Fruit fly (Drosophila melanogaster) whole organism, wandering third instar larva: ENCODE results near the gene CG15577.
"Not testable (repeated sequence)": the region's sequence is repeated elsewhere in the genome, so short reads cannot be mapped to it uniquely, and the experiment has no call there.

ENCODE experiments used
- Abd-B ChIP-seq: fragments of >200 bp; optimal IDR thresholded peaks from 2 replicates; lab custom pipeline; 2017; ENCODE audit warnings: missing biosample characterization, missing genetic modification characterization
- CG32264 ChIP-seq: fragments of 200-800 bp; sonication (Bioruptor generic); optimal IDR thresholded peaks from 2 replicates; lab custom pipeline; 2016; ENCODE audit warnings: missing biosample characterization, missing genetic modification characterization
- CG9705 ChIP-seq: fragments of 200-800 bp; sonication (Bioruptor generic); optimal IDR thresholded peaks from 2 replicates; lab custom pipeline; 2018; ENCODE audit warnings: missing biosample characterization, mild to moderate bottlenecking, missing genetic modification characterization
- CrebA ChIP-seq: fragments of 200-800 bp; sonication (Bioruptor generic); optimal IDR thresholded peaks from 2 replicates; lab custom pipeline; 2016; ENCODE audit warnings: missing biosample characterization, mild to moderate bottlenecking, missing genetic modification characterization, borderline replicate concordance
- Dfd ChIP-seq: fragments of >200 bp; optimal IDR thresholded peaks from 2 replicates; lab custom pipeline; 2017; ENCODE audit warnings: missing biosample characterization, missing genetic modification characterization
- Dif ChIP-seq: fragments of 200-275, 200-300 bp; sonication (Bioruptor generic); optimal IDR thresholded peaks from 2 replicates; lab custom pipeline; 2018; ENCODE audit warnings: missing biosample characterization, missing genetic modification characterization; ENCODE audit not compliant: partially characterized antibody
- HLH106 ChIP-seq: fragments of 200-800 bp; optimal IDR thresholded peaks from 3 replicates; lab custom pipeline; 2019; ENCODE audit warnings: missing biosample characterization, mild to moderate bottlenecking, missing genetic modification characterization, moderate library complexity
- Hr78 ChIP-seq: fragments of >200 bp; optimal IDR thresholded peaks from 2 replicates; lab custom pipeline; 2017; ENCODE audit warnings: missing biosample characterization, missing genetic modification characterization
- Hr83 ChIP-seq: fragments of 200-300 bp; sonication (Bioruptor generic); optimal IDR thresholded peaks from 2 replicates; lab custom pipeline; 2016; ENCODE audit warnings: missing biosample characterization, mild to moderate bottlenecking, missing genetic modification characterization, moderate library complexity; ENCODE audit not compliant: poor library complexity, severe bottlenecking
- Jra ChIP-seq: sonication (Bioruptor generic); optimal IDR thresholded peaks from 2 replicates; lab custom pipeline; 2016; ENCODE audit warnings: missing biosample characterization, missing genetic modification characterization
- Mio ChIP-seq: sonication (Bioruptor generic); optimal IDR thresholded peaks from 2 replicates; lab custom pipeline; 2016; ENCODE audit warnings: missing biosample characterization, missing genetic modification characterization
- Myc ChIP-seq: fragments of >200 bp; optimal IDR thresholded peaks from 2 replicates; lab custom pipeline; 2017
- N ChIP-seq: fragments of >200 bp; optimal IDR thresholded peaks from 2 replicates; lab custom pipeline; 2018; ENCODE audit warnings: missing biosample characterization, missing external identifiers, missing genetic modification characterization
- OdsH ChIP-seq: fragments of 200-800 bp; sonication (Bioruptor generic); optimal IDR thresholded peaks from 2 replicates; lab custom pipeline; 2016; ENCODE audit warnings: missing biosample characterization, mild to moderate bottlenecking, missing genetic modification characterization
- Vsx2 ChIP-seq: fragments of 200-300, 225-300 bp; sonication (Bioruptor generic); optimal IDR thresholded peaks from 2 replicates; lab custom pipeline; 2018; ENCODE audit warnings: missing biosample characterization, missing genetic modification characterization; ENCODE audit not compliant: partially characterized antibody
- br ChIP-seq: fragments of 200-800 bp; sonication (Bioruptor generic); optimal IDR thresholded peaks from 2 replicates; lab custom pipeline; 2016; ENCODE audit warnings: missing biosample characterization, missing genetic modification characterization
- brk ChIP-seq: fragments of 200-800 bp; sonication (Bioruptor generic); optimal IDR thresholded peaks from 2 replicates; lab custom pipeline; 2016; ENCODE audit warnings: missing biosample characterization, mild to moderate bottlenecking, missing genetic modification characterization
- dl ChIP-seq, 2 experiments: fragments of 175-275, 200-275 bp in 1 of 2; fragments of 200-275 bp in 1 of 2; sonication (Bioruptor generic); optimal IDR thresholded peaks; lab custom pipeline; 2018; ENCODE audit warnings: mild to moderate bottlenecking in 2 of 2, missing biosample characterization in 2 of 2, missing genetic modification characterization in 2 of 2, moderate library complexity in 2 of 2; ENCODE audit not compliant: partially characterized antibody in 2 of 2, insufficient read depth in 1 of 2
- dmrt93B ChIP-seq: fragments of 200-800 bp; sonication (Bioruptor generic); optimal IDR thresholded peaks from 2 replicates; lab custom pipeline; 2018; ENCODE audit warnings: missing biosample characterization, mild to moderate bottlenecking, missing genetic modification characterization
- dsf ChIP-seq: sonication (Bioruptor generic); optimal IDR thresholded peaks from 2 replicates; lab custom pipeline; 2016; ENCODE audit warnings: missing biosample characterization, missing genetic modification characterization, borderline replicate concordance
- ey ChIP-seq: fragments of 200-800 bp; sonication (Bioruptor generic); optimal IDR thresholded peaks from 2 replicates; lab custom pipeline; 2016; ENCODE audit warnings: missing biosample characterization, missing genetic modification characterization
- foxo ChIP-seq, 2 experiments: fragments of 200-800 bp; sonication (Bioruptor generic); optimal IDR thresholded peaks; 2 replicates in 1 of 2; 3 replicates in 1 of 2; lab custom pipeline; 2016 to 2017; ENCODE audit warnings: missing biosample characterization in 2 of 2, missing genetic modification characterization in 2 of 2
- fru ChIP-seq: fragments of 200-800 bp; sonication (Bioruptor generic); optimal IDR thresholded peaks from 3 replicates; lab custom pipeline; 2016; ENCODE audit warnings: missing biosample characterization, mild to moderate bottlenecking, missing genetic modification characterization
- h ChIP-seq: fragments of 200-800 bp; sonication (Bioruptor generic); optimal IDR thresholded peaks from 3 replicates; lab custom pipeline; 2016; ENCODE audit warnings: missing biosample characterization, mild to moderate bottlenecking, missing genetic modification characterization
- pan ChIP-seq: fragments of >200 bp; optimal IDR thresholded peaks from 2 replicates; lab custom pipeline; 2017
- psq ChIP-seq: fragments of 200-800 bp; sonication (Bioruptor generic); optimal IDR thresholded peaks from 3 replicates; lab custom pipeline; 2017; ENCODE audit warnings: missing biosample characterization, mild to moderate bottlenecking, missing genetic modification characterization, moderate library complexity
- sv ChIP-seq: fragments of 200-800 bp; sonication (Bioruptor generic); optimal IDR thresholded peaks from 3 replicates; lab custom pipeline; 2016; ENCODE audit warnings: missing biosample characterization, missing genetic modification characterization
- tai ChIP-seq: sonication (Bioruptor generic); optimal IDR thresholded peaks from 2 replicates; lab custom pipeline; 2016; ENCODE audit warnings: missing biosample characterization, missing genetic modification characterization
- usp ChIP-seq: fragments of >200 bp; optimal IDR thresholded peaks from 2 replicates; lab custom pipeline; 2017; ENCODE audit warnings: missing biosample characterization, missing genetic modification characterization
- woc ChIP-seq: sonication (Bioruptor generic); optimal IDR thresholded peaks from 2 replicates; lab custom pipeline; 2016; ENCODE audit warnings: missing biosample characterization, mild to moderate bottlenecking, missing genetic modification characterization

Gene CG15577

dm6 chrX:4322131-4322233, 45.2 kb upstream of the CG15577 start, which contains the start of gene mRpL33:
mRpL33 (minus strand) TSS chrX:4322231.
- no peak for TF ChIP-seq dsf
- TF ChIP-seq Dfd (GFP tag; lab: Kevin White, UChicago) = no peak
- TF ChIP-seq OdsH (GFP tag; lab: Kevin White, UChicago) = no peak
- TF ChIP-seq Hr78 (GFP tag; lab: Kevin White, UChicago) = no peak
- TF ChIP-seq ey (GFP tag; lab: Kevin White, UChicago) = no peak
- no peak for TF ChIP-seq pan (lab: Kevin White, UChicago)
- TF ChIP-seq tai = no peak
- TF ChIP-seq N = no peak
- no peak for TF ChIP-seq CrebA
- TF ChIP-seq CG32264 (GFP tag; lab: Kevin White, UChicago) = no peak

dm6 chrX:4319240-4319639, 42.4 kb upstream of the CG15577 start, which contains the start of gene NO66:
NO66 (plus strand) TSS chrX:4319438.
- TF ChIP-seq Myc (lab: Kevin White, UChicago) = peak; percentile 12
- peak; percentile 22 for TF ChIP-seq woc

dm6 chrX:4318701-4319100, 41.9 kb upstream of the CG15577 start, which contains the start of gene mei-9:
mei-9 (minus strand) TSS chrX:4318801.
- TF ChIP-seq dsf; woc; psq (GFP tag; lab: Kevin White, UChicago): not testable (repeated sequence)
- TF ChIP-seq, all 38 proteins: peak for 0; not testable (repeated sequence) for 38

- TF ChIP-seq Hr83 (GFP tag; lab: Kevin White, UChicago) (no peak), Vsx2 (no peak), Dfd (GFP tag; lab: Kevin White, UChicago) (no peak), Dif (no peak), CrebA (no peak), OdsH (GFP tag; lab: Kevin White, UChicago) (no peak), sv (GFP tag; lab: Kevin White, UChicago) (no peak), Abd-B (no peak), dmrt93B (GFP tag; lab: Kevin White, UChicago) (no peak), CG32264 (GFP tag; lab: Kevin White, UChicago) (no peak)
- TF ChIP-seq, all 38 proteins: peak for 0
These were observed 34.9 kb upstream of the CG15577 start, which contains the start of gene CG15579 for dm6 chrX:4311699-4312098. CG15579 (minus strand) TSS chrX:4311799.

dm6 chrX:4305980-4306379, 29.2 kb upstream of the CG15577 start:
- TF ChIP-seq Abd-B = no peak
- TF ChIP-seq dl (GFP tag; optimal IDR thresholded peaks at IDR 0.05; lab: Kevin White, UChicago; ENCODE audit: insufficient read depth in 1 of 2, partially characterized antibody in 2 of 2) = no peak

- TF ChIP-seq Hr83 (GFP tag; lab: Kevin White, UChicago) = no peak
- TF ChIP-seq Jra = no peak
- no peak for TF ChIP-seq usp (GFP tag; lab: Kevin White, UChicago)
- TF ChIP-seq ey (GFP tag; lab: Kevin White, UChicago) = no peak
- TF ChIP-seq N = no peak
- no peak for TF ChIP-seq dmrt93B (GFP tag; lab: Kevin White, UChicago)
- TF ChIP-seq fru (GFP tag; lab: Kevin White, UChicago) = no peak
- TF ChIP-seq Mio (GFP tag; lab: Kevin White, UChicago) = no peak
- no peak for TF ChIP-seq dsf
- TF ChIP-seq br (GFP tag; lab: Kevin White, UChicago) = no peak
- TF ChIP-seq Dif = no peak
- no peak for TF ChIP-seq OdsH (GFP tag; lab: Kevin White, UChicago)
- no peak for TF ChIP-seq brk (GFP tag; lab: Kevin White, UChicago)
- no peak for TF ChIP-seq tai
- TF ChIP-seq woc = no peak
- TF ChIP-seq, all 38 proteins: peak for 0
These were observed 25.4 kb upstream of the CG15577 start, which contains the start of gene CG12692 for dm6 chrX:4302246-4302645. CG12692 (minus strand) TSS chrX:4302346.

- no peak for TF ChIP-seq h
- no peak for TF ChIP-seq dsf
- TF ChIP-seq tai = no peak
- no peak for TF ChIP-seq CG9705
These were observed 16.6 kb upstream of the CG15577 start for dm6 chrX:4293418-4293817.

dm6 chrX:4280769-4281168, 4.0 kb upstream of the CG15577 start:
- TF ChIP-seq Hr83 (GFP tag; lab: Kevin White, UChicago) (no peak), foxo (GFP tag; optimal IDR thresholded peaks at IDR 0.05; lab: Kevin White, UChicago) (no peak), Dif (no peak), HLH106 (tag; lab: Kevin White, UChicago) (no peak), Mio (GFP tag; lab: Kevin White, UChicago) (no peak), usp (GFP tag; lab: Kevin White, UChicago) (no peak), brk (GFP tag; lab: Kevin White, UChicago) (no peak), CrebA (no peak), N (no peak), pan (lab: Kevin White, UChicago) (no peak), CG32264 (GFP tag; lab: Kevin White, UChicago) (no peak)
